Worm (Caenorhabditis elegans): ENCODE results near the gene C09H10.4.

DNA sequence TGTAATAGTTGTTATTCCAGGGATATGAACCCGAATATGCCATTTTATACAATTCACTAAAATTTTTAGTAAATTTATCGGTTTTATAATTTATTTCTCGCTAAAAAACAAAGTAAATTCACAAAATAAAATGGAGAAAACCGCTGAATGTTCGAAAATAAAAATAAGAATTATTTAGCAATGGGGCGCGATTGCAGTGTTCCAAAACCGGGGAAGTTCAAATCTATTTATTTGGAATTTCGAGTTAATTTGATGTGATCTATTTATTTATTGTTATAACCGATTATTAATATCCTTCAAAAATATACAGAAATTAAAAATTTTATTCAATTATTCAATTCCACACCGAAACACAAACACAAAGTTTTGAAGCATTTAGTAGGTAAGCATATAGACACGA, 32.6 kb downstream of the C09H10.4 start, which contains the start of gene F40F8.11:
- TF ChIP-seq fkh-10 (GFP tag; optimal IDR thresholded peaks at IDR 0.05) (no peak), pqm-1 (tag; optimal IDR thresholded peaks at IDR 0.05) (no peak)

Measured in whole organism, L1 larva.